Fruit fly (Drosophila melanogaster) ovary, adult (tissue): ENCODE results near the gene geko.

Source experiments
- CG17801 ChIP-seq: fragments of 200-800 bp; optimal IDR thresholded peaks from 2 replicates; lab custom pipeline; 2019; ENCODE audit warnings: missing biosample characterization, mild to moderate bottlenecking, missing genetic modification characterization, moderate library complexity; ENCODE audit not compliant: partially characterized antibody

The geko gene

dm6 chr3L:18194323-18194996 is 55.3 kb downstream of the geko start:
- TF ChIP-seq CG17801 (GFP tag; lab: Kevin White, UChicago): peak; percentile 26
